Worm (Caenorhabditis elegans): ENCODE data around the gene sel-5.

The sel-5 gene

DNA sequence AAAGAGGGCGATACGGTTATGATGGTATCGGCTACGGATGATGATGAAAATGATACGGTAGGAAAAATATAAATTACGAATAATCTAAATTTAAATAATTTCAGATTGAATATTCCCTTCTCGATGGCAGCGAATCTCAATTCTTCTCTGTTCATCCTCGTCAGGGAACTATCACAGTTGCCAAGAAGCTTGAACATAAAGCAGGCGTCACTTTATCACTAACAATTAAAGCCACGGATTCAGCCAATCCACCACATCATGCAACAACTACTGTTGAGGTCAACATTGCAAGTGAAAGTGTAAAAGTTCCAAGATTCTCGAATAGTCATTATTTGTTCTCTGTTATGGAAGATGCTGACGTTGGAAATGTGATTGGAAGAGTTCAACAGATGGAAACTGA, 47.3 kb downstream of the sel-5 start:
- TF ChIP-seq nhr-120 (GFP tag; IDR thresholded peaks at IDR 0.05) (no peak), rpc-1 (optimal IDR thresholded peaks at IDR 0.05) (no peak), rpc-1 (tag; optimal IDR thresholded peaks at IDR 0.05) (no peak), F55B11.4 (tag; optimal IDR thresholded peaks at IDR 0.05; ENCODE audit: borderline replicate concordance, insufficient read depth) (no peak), snpc-1.1 (tag; optimal IDR thresholded peaks at IDR 0.05; ENCODE audit: insufficient read depth) (no peak)

DNA sequence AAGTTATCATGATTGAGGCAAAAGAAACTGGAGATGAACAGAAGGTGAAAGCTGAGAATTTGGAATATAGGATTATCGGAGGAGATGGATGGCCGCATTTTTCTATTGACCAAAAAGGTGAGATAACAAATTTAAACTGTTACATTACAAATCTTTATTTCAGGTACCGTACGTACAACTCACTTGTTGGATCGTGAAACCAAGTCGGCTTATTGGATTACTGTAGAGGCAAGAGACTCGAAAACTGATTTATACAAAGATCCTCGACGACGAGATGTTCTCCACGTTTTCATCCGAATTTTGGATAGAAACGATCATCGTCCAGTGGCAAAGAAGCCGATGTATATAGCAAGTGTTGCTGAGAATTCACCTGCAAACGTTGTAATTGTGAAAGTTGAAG, 52.2 kb downstream of the sel-5 start:
- no peak for TF ChIP-seq B0261.1 (tag; optimal IDR thresholded peaks at IDR 0.05)
- TF ChIP-seq efl-1 (GFP tag; optimal IDR thresholded peaks at IDR 0.05) = no peak
- no peak for TF ChIP-seq ztf-18 (tag; optimal IDR thresholded peaks at IDR 0.05)
- no peak for TF ChIP-seq ztf-28 (GFP tag; IDR thresholded peaks at IDR 0.05)
- no peak for TF ChIP-seq gei-17 (GFP tag; optimal IDR thresholded peaks at IDR 0.05)
- no peak for TF ChIP-seq Y67H2A.10 (GFP tag; conservative IDR thresholded peaks at IDR 0.05)
- no peak for TF ChIP-seq hmg-1.2 (GFP tag; IDR thresholded peaks at IDR 0.05)
- no peak for TF ChIP-seq xnd-1 (tag; optimal IDR thresholded peaks at IDR 0.05)

DNA sequence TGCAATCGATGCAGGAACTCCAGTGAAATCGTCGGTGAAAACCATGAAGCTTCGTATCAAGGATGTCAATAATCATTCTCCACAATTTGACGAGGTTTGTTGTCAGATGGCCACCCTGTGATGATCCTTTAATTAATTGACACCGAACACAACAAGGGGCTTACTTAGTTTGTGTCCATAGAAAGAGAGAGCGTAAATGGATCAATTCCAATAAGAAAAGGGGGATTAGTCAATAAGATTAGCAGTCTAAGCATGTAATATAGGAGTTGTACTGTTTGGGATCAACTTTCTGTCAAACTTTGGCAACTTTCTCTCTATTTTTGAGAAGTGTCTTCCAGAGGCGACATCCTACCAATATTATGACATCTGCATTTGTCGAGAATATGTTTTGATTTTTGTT, 54.2 kb downstream of the sel-5 start:
- TF ChIP-seq hlh-12 (tag; optimal IDR thresholded peaks at IDR 0.05) = no peak
- no peak for TF ChIP-seq T07F8.4 (tag; optimal IDR thresholded peaks at IDR 0.05)
- TF ChIP-seq Y56A3A.18 (GFP tag; IDR thresholded peaks at IDR 0.05) = no peak

DNA sequence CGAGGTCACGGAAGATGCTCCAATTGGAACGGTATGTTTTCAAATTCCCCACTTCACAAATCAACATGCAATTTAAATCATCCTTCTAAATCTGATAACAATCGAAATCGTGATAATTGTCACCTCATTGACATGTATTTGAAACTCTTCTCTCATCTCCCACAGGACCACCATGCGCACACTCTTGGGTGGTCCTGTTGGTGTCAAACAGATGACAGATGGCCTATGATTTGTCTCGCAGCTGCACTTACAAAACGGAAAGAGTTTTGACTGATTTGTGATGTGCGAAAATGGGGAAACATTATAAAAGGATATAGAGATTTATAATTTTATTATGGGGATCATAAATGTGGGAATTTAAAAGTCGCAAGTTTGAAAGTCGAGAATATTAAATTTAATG, 54.8 kb downstream of the sel-5 start:
- TF ChIP-seq sptf-2 (GFP tag; optimal IDR thresholded peaks at IDR 0.05) (no peak), F22D6.2 (tag; optimal IDR thresholded peaks at IDR 0.05) (no peak), mel-28 (tag; optimal IDR thresholded peaks at IDR 0.05; ENCODE audit: borderline replicate concordance) (no peak), tbx-9 (tag; optimal IDR thresholded peaks at IDR 0.05; ENCODE audit: borderline replicate concordance) (no peak), gei-17 (GFP tag; optimal IDR thresholded peaks at IDR 0.05) (no peak), lir-1 (GFP tag; conservative IDR thresholded peaks at IDR 0.05) (no peak), atf-7 (tag; optimal IDR thresholded peaks at IDR 0.05) (no peak), D2030.7 (GFP tag; IDR thresholded peaks at IDR 0.05) (no peak), tlf-1 (GFP tag; optimal IDR thresholded peaks at IDR 0.05) (no peak), let-526 (GFP tag; IDR thresholded peaks at IDR 0.05) (no peak), F57C9.4 (tag; optimal IDR thresholded peaks at IDR 0.05) (no peak)

Data from whole organism, young adult.